Worm (Caenorhabditis elegans) whole organism, L3 larva: Measurements from ENCODE around the gene nhr-40.

Experiments
- ceh-9 ChIP-seq: sonication (generic microtip); optimal IDR thresholded peaks from 2 replicates; lab custom pipeline; 2018; ENCODE audit warnings: missing biosample characterization, missing genetic modification characterization
- elt-1 ChIP-seq: fragments of 150-350 bp; optimal IDR thresholded peaks from 2 replicates; lab custom pipeline; 2014; ENCODE audit warnings: missing biosample characterization, missing genetic modification characterization
- elt-3 ChIP-seq, 3 experiments: fragments of 150-350 bp in 1 of 3; sonication (generic microtip) in 2 of 3; optimal IDR thresholded peaks; 2 replicates in 2 of 3; 4 replicates in 1 of 3; lab custom pipeline; 2014 to 2017; ENCODE audit warnings: missing biosample characterization in 3 of 3, missing genetic modification characterization in 3 of 3
- fkh-10 ChIP-seq: sonication (generic microtip); optimal IDR thresholded peaks from 2 replicates; lab custom pipeline; 2017; ENCODE audit warnings: missing biosample characterization, missing genetic modification reagents, missing genetic modification characterization
- nhr-23 ChIP-seq: fragments of 150-350 bp; optimal IDR thresholded peaks from 2 replicates; lab custom pipeline; 2014; ENCODE audit warnings: missing biosample characterization, missing genetic modification reagents, missing genetic modification characterization
- nhr-237 ChIP-seq: fragments of 150-350 bp; optimal IDR thresholded peaks from 2 replicates; lab custom pipeline; 2014; ENCODE audit warnings: missing biosample characterization, missing genetic modification characterization
- nhr-28 ChIP-seq: fragments of 150-350 bp; optimal IDR thresholded peaks from 2 replicates; lab custom pipeline; 2014; ENCODE audit warnings: missing biosample characterization, missing genetic modification characterization
- nhr-76 ChIP-seq: fragments of 150-350 bp; sonication (generic microtip); optimal IDR thresholded peaks from 5 replicates; lab custom pipeline; 2014; ENCODE audit warnings: missing biosample characterization, missing genetic modification characterization
- tbx-2 ChIP-seq: sonication (generic microtip); optimal IDR thresholded peaks from 2 replicates; lab custom pipeline; 2016; ENCODE audit warnings: mild to moderate bottlenecking, missing genetic modification characterization, missing compliant biosample characterization
- unc-39 ChIP-seq: sonication (generic microtip); optimal IDR thresholded peaks from 4 replicates; lab custom pipeline; 2017; ENCODE audit warnings: missing biosample characterization, missing genetic modification characterization
- ztf-11 ChIP-seq: fragments of 150-350 bp; optimal IDR thresholded peaks from 2 replicates; lab custom pipeline; 2014; ENCODE audit warnings: missing biosample characterization, missing genetic modification characterization
- ztf-4 ChIP-seq: fragments of 150-350 bp; optimal IDR thresholded peaks from 2 replicates; lab custom pipeline; 2014; ENCODE audit warnings: missing biosample characterization, missing genetic modification characterization

DNA sequence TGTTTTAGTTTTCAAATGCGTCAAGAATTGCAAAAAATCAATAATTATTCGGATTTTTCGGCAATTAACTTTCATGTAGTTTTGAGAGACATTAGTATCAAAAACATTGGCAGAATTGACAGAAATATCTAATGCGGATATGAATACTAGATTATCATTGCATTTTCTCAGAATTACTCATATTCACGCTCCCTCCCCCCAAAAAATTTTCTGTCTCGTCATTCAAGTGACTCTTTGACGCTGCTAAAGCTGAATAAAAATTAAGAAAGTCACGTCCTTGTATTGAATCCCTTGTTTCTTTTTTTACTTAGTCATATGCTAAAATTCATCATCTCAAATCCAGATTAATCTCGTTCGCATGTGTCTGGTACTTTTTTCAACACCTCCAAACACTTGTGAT is 2.8 kb downstream of the nhr-40 start:
- TF ChIP-seq elt-3 (tag; optimal IDR thresholded peaks at IDR 0.05; lab: Kevin White, UChicago) (no peak), tbx-2 (tag; lab: Kevin White, UChicago) (no peak), fkh-10 (GFP tag; lab: Kevin White, UChicago) (no peak), elt-1 (tag; lab: Kevin White, UChicago) (no peak), ztf-4 (no peak), nhr-237 (tag; lab: Kevin White, UChicago) (no peak), ceh-9 (tag; lab: Kevin White, UChicago) (no peak), unc-39 (tag; lab: Kevin White, UChicago) (no peak), ztf-11 (tag; lab: Kevin White, UChicago) (no peak), nhr-23 (tag; lab: Kevin White, UChicago) (no peak), nhr-28 (no peak), nhr-76 (tag; lab: Kevin White, UChicago) (no peak)
